Fruit fly (Drosophila melanogaster) whole organism, embryonic: ENCODE data around the gene tbrd-1.

ENCODE experiments used
- ATbp ChIP-seq: fragments of 200-800 bp; sonication (Bioruptor generic); optimal IDR thresholded peaks from 2 replicates; lab custom pipeline; 2017; ENCODE audit warnings: missing biosample characterization, mild to moderate bottlenecking, missing genetic modification characterization, missing genetic modification reagents
- Adf1 ChIP-seq: fragments of 200-800 bp; sonication (Bioruptor generic); IDR thresholded peaks from 2 replicates; pipeline ENCODE4 v1.3.6; 2022; ENCODE audit warnings: missing biosample characterization, missing genetic modification characterization
- Atf-2 ChIP-seq: fragments of 200-800 bp; sonication (Bioruptor generic); optimal IDR thresholded peaks from 2 replicates; lab custom pipeline; 2016; ENCODE audit warnings: missing biosample characterization, missing genetic modification characterization
- CG10654 ChIP-seq: fragments of 200-800 bp; sonication (Bioruptor generic); optimal IDR thresholded peaks from 2 replicates; lab custom pipeline; 2016; ENCODE audit warnings: missing biosample characterization, missing genetic modification characterization
- CG11456 ChIP-seq: fragments of 200-800 bp; sonication (Bioruptor generic); IDR thresholded peaks from 3 replicates; pipeline ENCODE4 v1.3.6; 2022; ENCODE audit warnings: missing biosample characterization, missing genetic modification characterization
- CG13287 ChIP-seq: fragments of 200-800 bp; sonication (Bioruptor generic); IDR thresholded peaks from 2 replicates; pipeline ENCODE4 v1.3.6; 2022; ENCODE audit warnings: missing biosample characterization, missing genetic modification characterization; ENCODE audit not compliant: partially characterized antibody
- CG13624 ChIP-seq: fragments of 200-800 bp; sonication (Bioruptor generic); optimal IDR thresholded peaks from 2 replicates; lab custom pipeline; 2016; ENCODE audit warnings: missing biosample characterization, missing genetic modification characterization
- CG13894 ChIP-seq: fragments of 200-800 bp; sonication (Bioruptor generic); optimal IDR thresholded peaks from 3 replicates; lab custom pipeline; 2018; ENCODE audit warnings: missing biosample characterization, mild to moderate bottlenecking, missing genetic modification characterization, moderate library complexity
- CG1529 ChIP-seq: fragments of 200-800 bp; sonication (Bioruptor generic); optimal IDR thresholded peaks from 3 replicates; lab custom pipeline; 2018; ENCODE audit warnings: missing biosample characterization, missing genetic modification characterization
- CG16863 ChIP-seq: fragments of 200-800 bp; sonication (Bioruptor generic); optimal IDR thresholded peaks from 3 replicates; lab custom pipeline; 2016; ENCODE audit warnings: missing biosample characterization, missing genetic modification characterization
- CG17829 ChIP-seq: fragments of 200-800 bp; optimal IDR thresholded peaks from 2 replicates; lab custom pipeline; 2019; ENCODE audit warnings: missing biosample characterization, mild to moderate bottlenecking, missing genetic modification characterization, moderate library complexity
- CG17912 ChIP-seq: fragments of 200-800 bp; sonication (Bioruptor generic); optimal IDR thresholded peaks from 2 replicates; lab custom pipeline; 2018; ENCODE audit warnings: missing biosample characterization, mild to moderate bottlenecking, missing genetic modification characterization
- CG2116 ChIP-seq: fragments of 200-800 bp; sonication (Bioruptor generic); optimal IDR thresholded peaks from 3 replicates; lab custom pipeline; 2018; ENCODE audit warnings: missing biosample characterization, mild to moderate bottlenecking, missing genetic modification characterization
- CG2120 ChIP-seq: fragments of 200-800 bp; sonication (Bioruptor generic); optimal IDR thresholded peaks from 3 replicates; lab custom pipeline; 2016; ENCODE audit warnings: missing biosample characterization, missing genetic modification characterization
- CG2678 ChIP-seq: fragments of 200-800 bp; sonication (Bioruptor generic); optimal IDR thresholded peaks from 3 replicates; lab custom pipeline; 2019; ENCODE audit warnings: missing biosample characterization, mild to moderate bottlenecking, missing genetic modification characterization, moderate library complexity
- CG31365 ChIP-seq: fragments of 200-800 bp; sonication (Bioruptor generic); optimal IDR thresholded peaks from 2 replicates; lab custom pipeline; 2018; ENCODE audit warnings: missing biosample characterization, mild to moderate bottlenecking, missing genetic modification characterization
- CG31441 ChIP-seq: fragments of 200-800 bp; sonication (Bioruptor generic); IDR thresholded peaks from 2 replicates; pipeline ENCODE4 v1.3.6; 2022; ENCODE audit warnings: missing biosample characterization, missing genetic modification characterization
- CG33557 ChIP-seq: fragments of 200-800 bp; sonication (Bioruptor generic); optimal IDR thresholded peaks from 2 replicates; lab custom pipeline; 2019; ENCODE audit warnings: missing biosample characterization, mild to moderate bottlenecking, missing genetic modification characterization, moderate library complexity
- CG34224 ChIP-seq: fragments of 200-800 bp; sonication (Bioruptor generic); IDR thresholded peaks from 3 replicates; pipeline ENCODE4 v1.3.6; 2022; ENCODE audit warnings: missing biosample characterization, missing genetic modification characterization; ENCODE audit not compliant: partially characterized antibody
- CG4360 ChIP-seq: fragments of 200-800 bp; sonication (Bioruptor generic); IDR thresholded peaks from 2 replicates; pipeline ENCODE4 v1.3.6; 2022; ENCODE audit warnings: missing biosample characterization, missing genetic modification characterization
- CG6175 ChIP-seq: fragments of 200-800 bp; sonication (Bioruptor generic); IDR thresholded peaks from 3 replicates; pipeline ENCODE4 v1.3.6; 2022; ENCODE audit warnings: missing biosample characterization, missing genetic modification characterization
- CG7928 ChIP-seq: fragments of 200-800 bp; sonication (Bioruptor generic); optimal IDR thresholded peaks from 2 replicates; lab custom pipeline; 2017; ENCODE audit warnings: missing biosample characterization, mild to moderate bottlenecking, missing genetic modification characterization
- E2f1 ChIP-seq: fragments of 200-800 bp; sonication (Bioruptor generic); IDR thresholded peaks from 2 replicates; pipeline ENCODE4 v1.3.6; 2022; ENCODE audit warnings: missing biosample characterization, missing genetic modification characterization
- H2.0 ChIP-seq: fragments of 200-800 bp; sonication (Bioruptor generic); IDR thresholded peaks from 2 replicates; pipeline ENCODE4 v1.3.6; 2022; ENCODE audit warnings: missing biosample characterization, missing genetic modification characterization
- Hmr ChIP-seq: fragments of 200-800 bp; sonication (Bioruptor generic); optimal IDR thresholded peaks from 3 replicates; lab custom pipeline; 2017; ENCODE audit warnings: mild to moderate bottlenecking, missing biosample characterization, missing genetic modification reagents, missing genetic modification characterization
- Lpt ChIP-seq: fragments of >200 bp; optimal IDR thresholded peaks from 2 replicates; lab custom pipeline; 2018; ENCODE audit warnings: missing biosample characterization, missing genetic modification characterization
- Max ChIP-seq: fragments of 200-800 bp; sonication (Bioruptor generic); optimal IDR thresholded peaks from 2 replicates; lab custom pipeline; 2016; ENCODE audit warnings: missing biosample characterization, mild to moderate bottlenecking, missing genetic modification characterization
- Ptx1 ChIP-seq: fragments of 200-800 bp; sonication (Bioruptor generic); IDR thresholded peaks from 2 replicates; pipeline ENCODE4 v1.3.6; 2022; ENCODE audit warnings: missing biosample characterization, missing genetic modification characterization
- Stat92E ChIP-seq, 3 experiments: fragments of >200 bp in 2 of 3; fragments of 200-800 bp in 1 of 3; sonication (Bioruptor generic) in 1 of 3; optimal IDR thresholded peaks; 2 replicates each; lab custom pipeline; 2017 to 2019; ENCODE audit warnings: missing biosample characterization in 3 of 3, missing genetic modification characterization in 3 of 3, mild to moderate bottlenecking in 1 of 3, moderate library complexity in 1 of 3
- Trl ChIP-seq, 3 experiments: fragments of >200 bp in 2 of 3; fragments of 200-800 bp in 1 of 3; sonication (Bioruptor generic) in 1 of 3; optimal IDR thresholded peaks; 2 replicates in 1 of 3; 3 replicates in 2 of 3; lab custom pipeline; 2016 to 2017; ENCODE audit warnings: missing biosample characterization in 1 of 3, missing genetic modification characterization in 1 of 3
- abd-A ChIP-seq: fragments of 200-800 bp; sonication (Bioruptor generic); optimal IDR thresholded peaks from 3 replicates; lab custom pipeline; 2019; ENCODE audit warnings: missing biosample characterization, mild to moderate bottlenecking, missing genetic modification characterization, moderate library complexity
- bab2 ChIP-seq: fragments of 200-800 bp; sonication (Bioruptor generic); optimal IDR thresholded peaks from 2 replicates; lab custom pipeline; 2016; ENCODE audit warnings: missing biosample characterization, missing genetic modification characterization
- crol ChIP-seq: fragments of 200-800 bp; sonication (Bioruptor generic); IDR thresholded peaks from 2 replicates; pipeline ENCODE4 v1.3.6; 2022; ENCODE audit warnings: missing biosample characterization, missing genetic modification characterization
- dmrt99B ChIP-seq: fragments of 200-800 bp; sonication (Bioruptor generic); optimal IDR thresholded peaks from 2 replicates; lab custom pipeline; 2018; ENCODE audit warnings: missing biosample characterization, mild to moderate bottlenecking, missing genetic modification characterization, moderate library complexity
- emc ChIP-seq: fragments of 200-800 bp; sonication (Bioruptor generic); optimal IDR thresholded peaks from 2 replicates; lab custom pipeline; 2016; ENCODE audit warnings: missing biosample characterization, missing genetic modification characterization
- fu2 ChIP-seq: fragments of 200-800 bp; sonication (Bioruptor generic); optimal IDR thresholded peaks from 2 replicates; lab custom pipeline; 2016; ENCODE audit warnings: missing biosample characterization, missing genetic modification characterization
- gcm2 ChIP-seq: fragments of 200-800 bp; sonication (Bioruptor generic); optimal IDR thresholded peaks from 2 replicates; lab custom pipeline; 2016; ENCODE audit warnings: missing biosample characterization, missing genetic modification characterization
- gem ChIP-seq: fragments of 200-800 bp; sonication (Bioruptor generic); optimal IDR thresholded peaks from 2 replicates; lab custom pipeline; 2019; ENCODE audit warnings: missing biosample characterization, mild to moderate bottlenecking, missing genetic modification characterization, moderate library complexity
- lilli ChIP-seq: fragments of 200-800 bp; sonication (Bioruptor generic); optimal IDR thresholded peaks from 3 replicates; lab custom pipeline; 2016; ENCODE audit warnings: missing biosample characterization, missing genetic modification characterization
- mam ChIP-seq: fragments of 200-800 bp; sonication (Bioruptor generic); optimal IDR thresholded peaks from 3 replicates; lab custom pipeline; 2016; ENCODE audit warnings: missing biosample characterization, missing genetic modification characterization
- nerfin-1 ChIP-seq: fragments of 200-800 bp; sonication (Bioruptor generic); optimal IDR thresholded peaks from 3 replicates; lab custom pipeline; 2019; ENCODE audit warnings: missing biosample characterization, mild to moderate bottlenecking, missing genetic modification characterization, moderate library complexity
- nom ChIP-seq: fragments of 200-800 bp; sonication (Bioruptor generic); optimal IDR thresholded peaks from 2 replicates; lab custom pipeline; 2017; ENCODE audit warnings: missing biosample characterization, missing genetic modification characterization, mild to moderate bottlenecking, moderate library complexity, missing genetic modification reagents
- p53 ChIP-seq: fragments of 200-800 bp; sonication (Bioruptor generic); optimal IDR thresholded peaks from 2 replicates; lab custom pipeline; 2016; ENCODE audit warnings: missing biosample characterization, missing genetic modification characterization
- phol ChIP-seq: fragments of 200-800 bp; sonication (Bioruptor generic); optimal IDR thresholded peaks from 3 replicates; lab custom pipeline; 2018; ENCODE audit warnings: missing biosample characterization, mild to moderate bottlenecking, missing genetic modification characterization, moderate library complexity
- scrt ChIP-seq: fragments of 200-800 bp; sonication (Bioruptor generic); optimal IDR thresholded peaks from 2 replicates; lab custom pipeline; 2018; ENCODE audit warnings: missing biosample characterization, mild to moderate bottlenecking, missing genetic modification characterization, moderate library complexity
- sqz ChIP-seq: fragments of 200-800 bp; sonication (Bioruptor generic); optimal IDR thresholded peaks from 3 replicates; lab custom pipeline; 2018; ENCODE audit warnings: missing biosample characterization, mild to moderate bottlenecking, missing genetic modification characterization
- ssp ChIP-seq: fragments of 200-800 bp; sonication (Bioruptor generic); IDR thresholded peaks from 2 replicates; pipeline ENCODE4 v1.3.6; 2022; ENCODE audit warnings: missing biosample characterization, missing genetic modification characterization
- tgo ChIP-seq: fragments of 200-800 bp; sonication (Bioruptor generic); IDR thresholded peaks from 3 replicates; pipeline ENCODE4 v1.3.6; 2022; ENCODE audit warnings: missing biosample characterization, missing genetic modification characterization
- vnd ChIP-seq: fragments of 200-800 bp; sonication (Bioruptor generic); IDR thresholded peaks from 3 replicates; pipeline ENCODE4 v1.3.6; 2022; ENCODE audit warnings: missing biosample characterization, missing genetic modification characterization; ENCODE audit not compliant: partially characterized antibody
- zen ChIP-seq: fragments of 200-800 bp; sonication (Bioruptor generic); optimal IDR thresholded peaks from 3 replicates; lab custom pipeline; 2018; ENCODE audit warnings: missing biosample characterization, mild to moderate bottlenecking, missing genetic modification characterization, moderate library complexity

The tbrd-1 gene

dm6 chr3R:23915042-23915428 is 21.7 kb upstream of the tbrd-1 start (continued):
- TF ChIP-seq CG13894 (tag; lab: Kevin White, UChicago) (no peak), CG11456 (GFP tag; lab: Robert Waterston, UW) (0 out of 3 replicates have a peak, but pooled peaks have one; percentile 33), CG17912 (GFP tag; lab: Kevin White, UChicago) (no peak), nerfin-1 (tag; lab: Kevin White, UChicago) (no peak), CG6175 (GFP tag; lab: Robert Waterston, UW) (no peak), Atf-2 (GFP tag; lab: Kevin White, UChicago) (no peak), CG16863 (GFP tag; lab: Kevin White, UChicago) (no peak), phol (tag; lab: Kevin White, UChicago) (peak; percentile 20), Ptx1 (GFP tag; lab: Robert Waterston, UW) (peak; percentile 54), mam (no peak), Lpt (GFP tag; lab: Kevin White, UChicago) (no peak), scrt (GFP tag; lab: Kevin White, UChicago) (no peak), Adf1 (GFP tag; lab: Robert Waterston, UW) (no peak), CG17829 (tag; lab: Kevin White, UChicago) (peak; percentile 2), Stat92E (GFP tag; optimal IDR thresholded peaks at IDR 0.05; lab: Kevin White, UChicago) (no peak), zen (tag; lab: Kevin White, UChicago) (no peak), vnd (GFP tag; lab: Robert Waterston, UW) (no peak), CG7928 (GFP tag; lab: Kevin White, UChicago) (no peak), CG1529 (no peak), abd-A (tag; lab: Kevin White, UChicago) (no peak), emc (GFP tag; lab: Kevin White, UChicago) (no peak), dmrt99B (tag; lab: Kevin White, UChicago) (peak; percentile 38), Trl (optimal IDR thresholded peaks at IDR 0.05; lab: Kevin White, UChicago) (no peak), Trl (GFP tag; optimal IDR thresholded peaks at IDR 0.05; lab: Kevin White, UChicago) (peak; percentile 7), E2f1 (GFP tag; lab: Robert Waterston, UW) (peak; percentile 34; the same call in 1 of the 2 replicates), CG33557 (no peak), Max (GFP tag; lab: Kevin White, UChicago) (no peak), CG13624 (GFP tag; lab: Kevin White, UChicago) (no peak), CG2116 (GFP tag; lab: Kevin White, UChicago) (no peak), bab2 (GFP tag; lab: Kevin White, UChicago) (no peak), tgo (no peak), CG13287 (GFP tag; lab: Robert Waterston, UW) (no peak), ssp (peak; percentile 10; the same call in 1 of the 2 replicates), Hmr (peak; percentile 46), CG31441 (GFP tag; lab: Robert Waterston, UW) (no peak), CG2120 (GFP tag; lab: Kevin White, UChicago) (peak; percentile 50), ATbp (GFP tag; lab: Kevin White, UChicago) (peak; percentile 17), CG10654 (GFP tag; lab: Kevin White, UChicago) (no peak), CG4360 (no peak), p53 (GFP tag; lab: Kevin White, UChicago) (no peak), crol (peak; percentile 34; the same call in 1 of the 2 replicates), nom (GFP tag; lab: Kevin White, UChicago) (peak; percentile 89), CG31365 (tag; lab: Kevin White, UChicago) (no peak), sqz (no peak), H2.0 (peak; percentile 51; the same call in 1 of the 2 replicates), fu2 (GFP tag; lab: Kevin White, UChicago) (no peak), lilli (GFP tag; lab: Kevin White, UChicago) (peak; percentile 19), gcm2 (no peak), gem (tag; lab: Kevin White, UChicago) (peak; percentile 63), CG34224 (no peak), CG2678 (tag; lab: Kevin White, UChicago) (peak; percentile 53)
